Worm (Caenorhabditis elegans): ENCODE data around the gene Y47C4A.1.
A peak's percentile ranks its signal among the peaks of the same experiment; 100 is the strongest.

The Y47C4A.1 gene

DNA sequence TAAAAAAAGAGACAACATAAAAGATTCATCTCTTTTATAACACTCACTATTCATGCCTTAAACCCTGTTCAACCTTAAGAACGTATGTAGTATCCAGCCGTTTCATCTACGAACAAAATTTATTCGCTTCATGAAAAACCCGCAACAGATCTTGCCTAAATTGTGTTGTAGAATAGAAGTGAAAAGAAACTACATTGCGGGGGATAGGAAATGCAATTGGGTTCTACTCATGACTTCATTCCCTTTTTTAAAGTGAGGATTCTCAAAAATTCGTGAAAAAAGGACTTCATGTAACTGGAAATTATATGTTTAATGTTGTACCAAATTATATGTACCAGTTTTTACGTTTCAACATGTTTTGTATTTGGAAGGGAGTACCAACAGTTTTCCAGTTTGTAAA is 23.1 kb upstream of the Y47C4A.1 start (continued):
- TF ChIP-seq nhr-120 (GFP tag; IDR thresholded peaks at IDR 0.05) (no peak), snpc-3.4 (tag; optimal IDR thresholded peaks at IDR 0.05) (no peak), pbrm-1 (GFP tag; IDR thresholded peaks at IDR 0.05) (no peak), F37B4.10 (GFP tag; IDR thresholded peaks at IDR 0.05) (no peak)

DNA sequence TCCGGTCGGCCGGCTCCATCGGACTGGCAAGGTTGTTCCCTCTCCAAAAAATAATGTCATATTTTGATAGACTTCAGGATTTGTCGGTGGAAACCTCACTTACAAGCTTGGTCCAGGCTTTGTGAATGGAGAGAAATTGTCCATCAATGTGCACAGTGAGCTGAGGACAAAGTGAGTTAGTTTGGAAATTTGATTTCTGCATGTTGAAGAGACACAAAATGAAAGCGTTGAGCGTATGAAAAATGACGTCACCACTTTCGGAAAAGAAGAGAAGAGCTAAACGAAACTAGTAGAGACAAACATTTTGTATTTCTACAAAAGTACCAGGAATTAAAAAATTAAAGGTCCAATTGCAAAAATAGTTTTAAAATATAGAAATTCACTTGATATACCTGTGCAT is 19.0 kb upstream of the Y47C4A.1 start:
- no peak for TF ChIP-seq ceh-58 (GFP tag; IDR thresholded peaks at IDR 0.05)
- no peak for TF ChIP-seq tbp1 (GFP tag; optimal IDR thresholded peaks at IDR 0.05)
- no peak for TF ChIP-seq F55B11.4 (tag; optimal IDR thresholded peaks at IDR 0.05; ENCODE audit: borderline replicate concordance, insufficient read depth)
- TF ChIP-seq ceh-79 (tag; optimal IDR thresholded peaks at IDR 0.05), result no peak
- TF ChIP-seq egl-18 (GFP tag; IDR thresholded peaks at IDR 0.05), result no peak
- TF ChIP-seq nhr-27 (tag; optimal IDR thresholded peaks at IDR 0.05), result no peak
- no peak for TF ChIP-seq B0336.3 (GFP tag; IDR thresholded peaks at IDR 0.05)
- no peak for TF ChIP-seq rec-8 (tag; optimal IDR thresholded peaks at IDR 0.05)
- no peak for TF ChIP-seq him-1 (tag; optimal IDR thresholded peaks at IDR 0.05)
- TF ChIP-seq ztf-28 (GFP tag; IDR thresholded peaks at IDR 0.05), result no peak
- no peak for TF ChIP-seq lin-54 (GFP tag; optimal IDR thresholded peaks at IDR 0.05)
- TF ChIP-seq ztf-22 (GFP tag; optimal IDR thresholded peaks at IDR 0.05), result no peak
- TF ChIP-seq C17E4.6 (GFP tag; IDR thresholded peaks at IDR 0.05), result no peak

DNA sequence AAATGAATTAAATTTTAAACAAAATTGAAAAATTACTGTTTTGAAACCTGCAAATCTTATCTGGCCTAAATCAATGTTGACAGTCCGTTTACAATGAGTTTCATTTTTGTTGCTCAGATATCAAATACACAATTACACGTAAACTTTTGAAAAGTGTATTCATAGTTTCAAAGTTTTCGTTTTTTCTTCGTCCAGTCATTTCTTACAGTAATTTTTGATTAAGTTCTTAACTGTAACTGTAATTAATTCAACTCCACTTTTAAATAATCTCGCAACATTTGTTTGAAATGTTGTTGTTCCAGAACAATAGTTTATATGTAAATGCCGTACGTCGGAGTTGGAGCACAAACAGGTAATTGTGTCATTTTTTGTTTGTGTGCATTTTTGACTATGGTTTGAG is 15.5 kb upstream of the Y47C4A.1 start, which contains the start of gene gcp-2.1:
gcp-2.1 (plus strand) TSS at position 301 of the 400 bp plus-strand sequence.
- TF ChIP-seq nhr-90 (tag; optimal IDR thresholded peaks at IDR 0.05), result no peak
- TF ChIP-seq egl-18 (GFP tag; IDR thresholded peaks at IDR 0.05), result no peak
- TF ChIP-seq let-607 (tag; optimal IDR thresholded peaks at IDR 0.05), result no peak

DNA sequence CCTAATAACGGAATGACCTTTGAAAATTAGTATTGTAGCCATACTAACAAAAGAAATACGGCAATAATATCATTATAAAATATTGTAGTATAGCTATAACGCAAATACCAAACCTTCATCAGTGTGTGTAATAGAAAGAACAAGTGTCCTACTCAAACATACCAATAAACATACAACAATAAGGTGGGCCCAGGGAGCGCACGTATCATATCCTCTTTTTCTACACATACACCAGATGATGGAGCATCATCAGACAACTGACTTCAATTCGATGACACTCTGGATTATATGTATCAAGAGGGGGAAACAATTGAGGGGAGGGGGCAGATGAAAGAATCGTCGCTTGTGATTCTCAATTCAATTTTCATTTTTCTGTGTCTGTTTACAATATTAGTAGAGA is 14.2 kb upstream of the Y47C4A.1 start:
- no peak for TF ChIP-seq madf-6 (GFP tag; IDR thresholded peaks at IDR 0.05)
- no peak for TF ChIP-seq lag-1 (GFP tag; IDR thresholded peaks at IDR 0.05)
- TF ChIP-seq athp-1 (tag; optimal IDR thresholded peaks at IDR 0.05), result no peak
- TF ChIP-seq madf-10 (tag; optimal IDR thresholded peaks at IDR 0.05), result no peak
- no peak for TF ChIP-seq mel-28 (tag; optimal IDR thresholded peaks at IDR 0.05; ENCODE audit: borderline replicate concordance)
- no peak for TF ChIP-seq hlh-26 (GFP tag; conservative IDR thresholded peaks at IDR 0.05)
- TF ChIP-seq nhr-80 (tag; optimal IDR thresholded peaks at IDR 0.05), result no peak
- TF ChIP-seq snpc-3.4 (tag; optimal IDR thresholded peaks at IDR 0.05), result no peak
- TF ChIP-seq rpc-1 (optimal IDR thresholded peaks at IDR 0.05), result no peak
- no peak for TF ChIP-seq rpc-1 (tag; optimal IDR thresholded peaks at IDR 0.05)
- TF ChIP-seq lir-1 (GFP tag; conservative IDR thresholded peaks at IDR 0.05), result no peak
- TF ChIP-seq snpc-4 (GFP tag; optimal IDR thresholded peaks at IDR 0.05), result no peak
- no peak for TF ChIP-seq snpc-4 (tag; optimal IDR thresholded peaks at IDR 0.05)

DNA sequence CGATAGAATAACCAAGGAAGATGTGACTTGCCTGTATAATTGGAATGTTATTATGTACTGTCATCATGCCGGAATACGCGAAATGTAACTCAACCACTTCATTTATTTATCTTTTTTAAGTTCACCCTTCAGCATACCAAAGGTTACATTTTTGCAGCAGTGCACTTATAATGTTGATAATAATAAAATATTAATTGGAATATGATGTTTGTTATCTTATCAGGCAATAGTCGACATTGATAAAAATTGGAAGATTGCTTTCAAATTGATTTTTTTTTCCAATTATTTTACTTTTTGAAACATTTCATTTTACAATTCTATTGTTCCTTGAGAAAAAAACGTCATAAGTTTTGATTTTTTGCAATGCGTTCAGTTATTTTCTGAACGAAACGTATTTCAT is 13.1 kb upstream of the Y47C4A.1 start:
- TF ChIP-seq repo-1 (tag; optimal IDR thresholded peaks at IDR 0.05), result no peak
- TF ChIP-seq nhr-80 (tag; optimal IDR thresholded peaks at IDR 0.05), result peak; percentile 50

DNA sequence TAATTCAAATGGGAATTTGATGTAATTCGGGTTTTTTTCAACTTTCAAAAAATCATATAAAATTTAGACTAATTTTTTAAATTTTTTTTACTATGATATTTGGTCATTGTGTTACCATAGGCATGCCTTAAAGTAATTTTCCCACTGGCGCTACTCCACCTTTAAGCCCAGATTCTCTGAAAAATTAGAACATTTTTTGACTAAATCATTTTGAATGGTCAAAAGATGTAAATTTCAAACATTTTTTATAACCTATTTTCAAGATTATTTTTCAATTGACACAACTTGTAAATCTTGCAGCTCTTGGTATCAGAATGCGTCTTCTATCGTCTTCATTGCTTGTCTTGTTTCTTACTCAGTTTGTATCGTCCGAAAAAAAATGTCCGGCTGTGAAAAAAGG is 10.9 kb upstream of the Y47C4A.1 start, which contains the start of gene R57.2:
R57.2 (plus strand) TSS at position 301 of the 400 bp plus-strand sequence.
- TF ChIP-seq F57A8.1 (GFP tag; optimal IDR thresholded peaks at IDR 0.05) (no peak), ets-4 (GFP tag; optimal IDR thresholded peaks at IDR 0.05) (no peak), rpc-1 (optimal IDR thresholded peaks at IDR 0.05) (no peak), rpc-1 (tag; optimal IDR thresholded peaks at IDR 0.05) (no peak), egl-44 (GFP tag; IDR thresholded peaks at IDR 0.05) (no peak), F52B5.7 (tag; optimal IDR thresholded peaks at IDR 0.05) (no peak), nhr-179 (tag; optimal IDR thresholded peaks at IDR 0.05) (no peak), unc-130 (GFP tag; optimal IDR thresholded peaks at IDR 0.05) (no peak), chd-7 (tag; optimal IDR thresholded peaks at IDR 0.05) (no peak), D2030.7 (GFP tag; IDR thresholded peaks at IDR 0.05) (no peak)

All from whole organism, young adult.